Fruit fly (Drosophila melanogaster) whole organism, prepupa: ENCODE measurements around the gene Fancl.

Source experiments
- CG8632 ChIP-seq: fragments of 200-800 bp; sonication (Bioruptor generic); optimal IDR thresholded peaks from 3 replicates; lab custom pipeline; 2016; ENCODE audit warnings: missing biosample characterization, missing genetic modification characterization
- Lpt ChIP-seq: fragments of 200-800 bp; sonication (Bioruptor generic); optimal IDR thresholded peaks from 3 replicates; lab custom pipeline; 2016; ENCODE audit warnings: missing biosample characterization, missing genetic modification characterization
- OdsH ChIP-seq: fragments of 200-800 bp; sonication (Bioruptor generic); optimal IDR thresholded peaks from 3 replicates; lab custom pipeline; 2016; ENCODE audit warnings: missing biosample characterization, missing genetic modification characterization
- achi ChIP-seq: fragments of 200-800 bp; sonication (Bioruptor generic); optimal IDR thresholded peaks from 3 replicates; lab custom pipeline; 2016; ENCODE audit warnings: missing biosample characterization, missing genetic modification characterization
- lz ChIP-seq: fragments of 200-800 bp; sonication (Bioruptor generic); optimal IDR thresholded peaks from 3 replicates; lab custom pipeline; 2016; ENCODE audit warnings: missing biosample characterization, missing genetic modification characterization

DNA sequence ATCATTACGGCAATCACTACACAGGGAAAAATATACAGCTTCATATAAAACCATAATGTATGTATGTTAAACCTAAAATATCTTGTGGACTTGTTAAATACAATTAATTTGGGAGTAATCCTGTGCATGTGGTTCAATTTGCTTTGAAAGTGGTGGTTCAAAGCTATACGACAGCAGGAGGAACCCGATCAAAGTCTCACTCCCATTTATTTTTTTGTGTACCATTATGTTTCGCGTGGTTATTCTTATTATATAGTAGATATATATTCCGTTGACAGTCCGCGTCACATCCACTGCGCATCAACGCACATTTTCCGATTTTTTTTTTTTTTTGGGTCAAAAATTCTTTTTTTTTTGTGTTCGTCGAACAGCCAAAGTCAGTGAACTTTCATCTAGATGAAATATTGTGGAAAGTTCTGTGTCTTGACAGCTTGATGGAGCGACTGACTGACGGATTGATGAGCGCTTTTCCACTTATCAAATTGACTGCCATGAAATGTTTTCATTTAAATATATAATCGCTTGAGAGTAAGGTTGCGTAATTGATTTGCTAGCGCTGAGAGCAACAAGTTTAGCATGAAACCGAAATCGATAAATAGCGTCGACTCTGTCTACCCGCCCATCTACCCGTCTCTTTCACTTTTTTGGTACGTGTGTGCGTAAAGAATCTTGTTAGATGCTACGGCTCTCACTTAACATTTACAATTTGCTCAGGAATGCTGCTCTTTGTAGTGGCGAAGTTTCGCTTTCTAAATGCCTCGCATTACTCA, 19.5 kb downstream of the Fancl start:
- no peak for TF ChIP-seq Lpt (GFP tag; lab: Kevin White, UChicago)
- TF ChIP-seq achi (GFP tag; lab: Kevin White, UChicago): no peak
- no peak for TF ChIP-seq lz (GFP tag; lab: Kevin White, UChicago)
- no peak for TF ChIP-seq OdsH
- no peak for TF ChIP-seq CG8632 (GFP tag; lab: Kevin White, UChicago)
